Worm (Caenorhabditis elegans): ENCODE results near the gene str-149.

- no peak for TF ChIP-seq him-1 (tag; optimal IDR thresholded peaks at IDR 0.05)
- TF ChIP-seq dao-5 (tag; optimal IDR thresholded peaks at IDR 0.05), result no peak
- no peak for TF ChIP-seq W03F9.2 (tag; optimal IDR thresholded peaks at IDR 0.05)
Measured at ce11 chrV:16598437-16598836, 25.2 kb downstream of the str-149 start.
